Worm (Caenorhabditis elegans) whole organism, L2 larva: ENCODE data around the gene ndub-2.

Experiments
- R02D3.7 ChIP-seq: fragments of 150-350 bp; optimal IDR thresholded peaks from 2 replicates; lab custom pipeline; 2014; ENCODE audit warnings: missing biosample characterization, missing genetic modification characterization
- crh-2 ChIP-seq: sonication (generic microtip); optimal IDR thresholded peaks from 2 replicates; lab custom pipeline; 2017; ENCODE audit warnings: missing biosample characterization, missing genetic modification characterization
- elt-1 ChIP-seq: fragments of 150-350 bp; optimal IDR thresholded peaks from 2 replicates; lab custom pipeline; 2014; ENCODE audit warnings: missing biosample characterization, missing genetic modification characterization
- elt-3 ChIP-seq: sonication (generic microtip); optimal IDR thresholded peaks from 2 replicates; lab custom pipeline; 2017; ENCODE audit warnings: missing biosample characterization, missing genetic modification characterization
- lin-13 ChIP-seq: fragments of 150-350 bp; optimal IDR thresholded peaks from 2 replicates; lab custom pipeline; 2014; ENCODE audit warnings: missing biosample characterization, missing genetic modification reagents, missing genetic modification characterization
- lin-39 ChIP-seq: fragments of 150-350 bp; optimal IDR thresholded peaks from 2 replicates; lab custom pipeline; 2014; ENCODE audit warnings: missing biosample characterization, missing genetic modification reagents, missing genetic modification characterization
- lsy-2 ChIP-seq, 2 experiments: fragments of 150-350 bp in 1 of 2; sonication (generic microtip) in 1 of 2; optimal IDR thresholded peaks; 2 replicates each; lab custom pipeline; 2014 to 2017; ENCODE audit warnings: missing biosample characterization in 2 of 2, missing genetic modification characterization in 2 of 2
- nhr-11 ChIP-seq: fragments of 150-350 bp; optimal IDR thresholded peaks from 2 replicates; lab custom pipeline; 2014; ENCODE audit warnings: missing biosample characterization, missing genetic modification characterization
- sma-3 ChIP-seq: sonication (generic microtip); optimal IDR thresholded peaks from 2 replicates; lab custom pipeline; 2016; ENCODE audit warnings: missing genetic modification reagents, missing genetic modification characterization, missing compliant biosample characterization
- snpc-4 ChIP-seq: fragments of 150-350 bp; optimal IDR thresholded peaks from 2 replicates; lab custom pipeline; 2014; ENCODE audit warnings: missing biosample characterization, missing genetic modification characterization
- unc-62 ChIP-seq: fragments of 150-350 bp; optimal IDR thresholded peaks from 2 replicates; lab custom pipeline; 2014; ENCODE audit warnings: missing biosample characterization, missing genetic modification reagents, missing genetic modification characterization
- zag-1 ChIP-seq: fragments of 150-350 bp; optimal IDR thresholded peaks from 2 replicates; lab custom pipeline; 2014; ENCODE audit warnings: missing biosample characterization, missing genetic modification characterization
- ztf-4 ChIP-seq: fragments of 150-350 bp; optimal IDR thresholded peaks from 2 replicates; lab custom pipeline; 2014; ENCODE audit warnings: missing biosample characterization, missing genetic modification characterization

ce11 chrII:9041306-9041705, 45.1 kb downstream of the ndub-2 start, which contains the start of gene F37B12.3:
- no peak for TF ChIP-seq sma-3 (GFP tag; lab: Kevin White, UChicago)
- no peak for TF ChIP-seq unc-62 (GFP tag; lab: Kevin White, UChicago)
- no peak for TF ChIP-seq R02D3.7
- TF ChIP-seq nhr-11 (tag; lab: Kevin White, UChicago) = no peak
- no peak for TF ChIP-seq lin-13 (GFP tag; lab: Kevin White, UChicago)
- no peak for TF ChIP-seq elt-3 (tag; lab: Kevin White, UChicago)
- no peak for TF ChIP-seq elt-1 (tag; lab: Kevin White, UChicago)
- TF ChIP-seq zag-1 (tag; lab: Kevin White, UChicago) = no peak
- no peak for TF ChIP-seq snpc-4 (tag; lab: Kevin White, UChicago)
- TF ChIP-seq ztf-4 (tag; lab: Kevin White, UChicago) = no peak
- no peak for TF ChIP-seq lin-39 (tag; lab: Kevin White, UChicago)
- TF ChIP-seq lsy-2 (tag; optimal IDR thresholded peaks at IDR 0.05; lab: Kevin White, UChicago) = no peak
- no peak for TF ChIP-seq crh-2 (tag; lab: Kevin White, UChicago)
